Worm (Caenorhabditis elegans) whole organism, mixed stage, embryonic: ENCODE measurements around the gene Y53F4B.19.

ENCODE experiments used
- M03D4.4 ChIP-seq: sonication (generic microtip); optimal IDR thresholded peaks from 2 replicates; lab custom pipeline; 2017; ENCODE audit warnings: mild to moderate bottlenecking, missing genetic modification characterization, missing compliant biosample characterization
- bed-3 ChIP-seq: fragments of 200-800 bp; sonication (Bioruptor generic); optimal IDR thresholded peaks from 3 replicates; lab custom pipeline; 2018; ENCODE audit warnings: mild to moderate bottlenecking, missing genetic modification characterization, moderate library complexity, missing compliant biosample characterization
- blmp-1 ChIP-seq: fragments of 150-350 bp; optimal IDR thresholded peaks from 2 replicates; lab custom pipeline; 2014; ENCODE audit warnings: missing biosample characterization, missing genetic modification characterization
- ceh-39 ChIP-seq: fragments of 150-350 bp; optimal IDR thresholded peaks from 2 replicates; lab custom pipeline; 2014; ENCODE audit warnings: missing biosample characterization, missing genetic modification characterization
- ceh-43 ChIP-seq: fragments of 200-800 bp; sonication (Bioruptor generic); optimal IDR thresholded peaks from 2 replicates; lab custom pipeline; 2018; ENCODE audit warnings: mild to moderate bottlenecking, missing genetic modification characterization, moderate library complexity, missing compliant biosample characterization
- ceh-83 ChIP-seq: fragments of 200-800 bp; sonication (Bioruptor generic); optimal IDR thresholded peaks from 2 replicates; lab custom pipeline; 2018; ENCODE audit warnings: mild to moderate bottlenecking, missing genetic modification characterization, missing compliant biosample characterization
- ces-1 ChIP-seq: fragments of 150-350 bp; optimal IDR thresholded peaks from 2 replicates; lab custom pipeline; 2014; ENCODE audit warnings: missing biosample characterization, missing genetic modification reagents, missing genetic modification characterization
- cnd-1 ChIP-seq: fragments of 200-800 bp; sonication (Bioruptor generic); optimal IDR thresholded peaks from 2 replicates; lab custom pipeline; 2018; ENCODE audit warnings: mild to moderate bottlenecking, missing genetic modification characterization, missing compliant biosample characterization
- drap-1 ChIP-seq: fragments of 200-800 bp; sonication (Bioruptor generic); optimal IDR thresholded peaks from 3 replicates; lab custom pipeline; 2018; ENCODE audit warnings: mild to moderate bottlenecking, missing genetic modification characterization, missing compliant biosample characterization
- elt-1 ChIP-seq: sonication (generic microtip); optimal IDR thresholded peaks from 2 replicates; lab custom pipeline; 2017; ENCODE audit warnings: missing genetic modification characterization, mild to moderate bottlenecking, missing compliant biosample characterization, antibody characterized with exemption, moderate library complexity, borderline replicate concordance; ENCODE audit not compliant: insufficient read depth
- elt-3 ChIP-seq: fragments of 150-350 bp; optimal IDR thresholded peaks from 2 replicates; lab custom pipeline; 2014; ENCODE audit warnings: missing biosample characterization, missing genetic modification characterization
- flh-1 ChIP-seq: fragments of 200-800 bp; sonication (Bioruptor generic); optimal IDR thresholded peaks from 2 replicates; lab custom pipeline; 2018; ENCODE audit warnings: mild to moderate bottlenecking, missing genetic modification characterization, moderate library complexity, missing compliant biosample characterization
- ham-2 ChIP-seq: fragments of 200-800 bp; sonication (Bioruptor generic); optimal IDR thresholded peaks from 2 replicates; lab custom pipeline; 2018; ENCODE audit warnings: mild to moderate bottlenecking, missing genetic modification characterization, missing compliant biosample characterization
- lin-13 ChIP-seq: fragments of 150-350 bp; optimal IDR thresholded peaks from 2 replicates; lab custom pipeline; 2014; ENCODE audit warnings: missing biosample characterization, missing genetic modification characterization
- lin-32 ChIP-seq: fragments of 200-800 bp; sonication (Bioruptor generic); optimal IDR thresholded peaks from 2 replicates; lab custom pipeline; 2018; ENCODE audit warnings: mild to moderate bottlenecking, missing genetic modification characterization, missing compliant biosample characterization
- lsy-2 ChIP-seq: fragments of 150-350 bp; optimal IDR thresholded peaks from 2 replicates; lab custom pipeline; 2014; ENCODE audit warnings: missing biosample characterization, missing genetic modification characterization
- mep-1 ChIP-seq: fragments of 150-350 bp; optimal IDR thresholded peaks from 2 replicates; lab custom pipeline; 2017; ENCODE audit warnings: missing biosample characterization, missing genetic modification reagents, missing genetic modification characterization, inconsistent platforms
- mls-2 ChIP-seq: sonication (generic microtip); optimal IDR thresholded peaks from 2 replicates; lab custom pipeline; 2016; ENCODE audit warnings: mild to moderate bottlenecking, missing genetic modification characterization, moderate library complexity, missing compliant biosample characterization
- nhr-12 ChIP-seq: fragments of 150-350 bp; optimal IDR thresholded peaks from 2 replicates; lab custom pipeline; 2014; ENCODE audit warnings: missing biosample characterization, missing genetic modification characterization
- nhr-2 ChIP-seq: fragments of 150-350 bp; optimal IDR thresholded peaks from 2 replicates; lab custom pipeline; 2014; ENCODE audit warnings: missing biosample characterization, missing genetic modification characterization
- nhr-237 ChIP-seq: fragments of 150-350 bp; optimal IDR thresholded peaks from 2 replicates; lab custom pipeline; 2014; ENCODE audit warnings: missing biosample characterization, missing genetic modification characterization
- nhr-28 ChIP-seq: fragments of 150-350 bp; optimal IDR thresholded peaks from 2 replicates; lab custom pipeline; 2014; ENCODE audit warnings: missing biosample characterization, missing genetic modification characterization
- nhr-76 ChIP-seq: sonication (generic microtip); optimal IDR thresholded peaks from 2 replicates; lab custom pipeline; 2017; ENCODE audit warnings: missing biosample characterization, missing genetic modification characterization
- pha-4 ChIP-seq: fragments of 150-350 bp; optimal IDR thresholded peaks from 2 replicates; lab custom pipeline; 2018; ENCODE audit warnings: missing biosample characterization, missing genetic modification reagents, missing genetic modification characterization
- snpc-4 ChIP-seq: fragments of 150-350 bp; optimal IDR thresholded peaks from 2 replicates; lab custom pipeline; 2014; ENCODE audit warnings: missing biosample characterization, missing genetic modification characterization
- sptf-1 ChIP-seq: sonication (generic microtip); optimal IDR thresholded peaks from 2 replicates; lab custom pipeline; 2017; ENCODE audit warnings: mild to moderate bottlenecking, missing genetic modification characterization, moderate library complexity, missing compliant biosample characterization
- tbx-8 ChIP-seq: fragments of 200-800 bp; sonication (Bioruptor generic); optimal IDR thresholded peaks from 2 replicates; lab custom pipeline; 2018; ENCODE audit warnings: mild to moderate bottlenecking, missing genetic modification characterization, moderate library complexity, missing compliant biosample characterization
- unc-120 ChIP-seq: sonication (generic microtip); optimal IDR thresholded peaks from 2 replicates; lab custom pipeline; 2017; ENCODE audit warnings: missing genetic modification characterization, missing compliant biosample characterization; ENCODE audit not compliant: poor library complexity, severe bottlenecking
- unc-39 ChIP-seq: fragments of 150-350 bp; optimal IDR thresholded peaks from 2 replicates; lab custom pipeline; 2014; ENCODE audit warnings: missing biosample characterization, missing genetic modification characterization
- zip-8 ChIP-seq: fragments of 150-350 bp; optimal IDR thresholded peaks from 2 replicates; lab custom pipeline; 2014; ENCODE audit warnings: missing biosample characterization, missing genetic modification characterization
- ztf-11 ChIP-seq: fragments of 150-350 bp; optimal IDR thresholded peaks from 2 replicates; lab custom pipeline; 2014; ENCODE audit warnings: missing biosample characterization, missing genetic modification characterization

Gene Y53F4B.19

DNA sequence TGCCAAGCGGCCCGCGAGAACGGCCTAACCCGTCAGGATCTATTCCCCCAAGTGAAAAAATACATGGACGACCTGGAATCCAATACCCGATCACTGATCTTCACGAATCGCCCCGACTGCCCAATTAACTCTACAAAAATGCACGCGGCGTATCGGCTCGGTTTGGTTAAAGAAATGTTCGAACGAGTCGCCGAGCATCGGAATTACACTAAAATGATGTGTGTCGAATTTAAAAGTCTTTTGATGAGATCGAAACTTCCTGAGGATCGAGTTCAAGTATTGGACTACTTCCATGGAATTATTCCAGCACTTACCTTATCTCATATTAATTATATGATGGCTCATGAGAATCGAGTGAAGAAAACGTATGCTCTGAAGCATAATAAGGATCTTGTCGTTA is 30.4 kb downstream of the Y53F4B.19 start:
- TF ChIP-seq elt-1 (tag; lab: Kevin White, UChicago) (no peak), nhr-2 (tag; lab: Kevin White, UChicago) (no peak), lsy-2 (tag; lab: Kevin White, UChicago) (no peak), nhr-237 (tag; lab: Kevin White, UChicago) (no peak), blmp-1 (tag; lab: Kevin White, UChicago) (no peak), tbx-8 (GFP tag; lab: Kevin White, UChicago) (no peak), sptf-1 (tag; lab: Kevin White, UChicago) (no peak), unc-120 (no peak), nhr-28 (tag; lab: Kevin White, UChicago) (no peak), flh-1 (GFP tag; lab: Kevin White, UChicago) (no peak), drap-1 (no peak), ceh-83 (no peak), lin-13 (tag; lab: Kevin White, UChicago) (no peak), unc-39 (no peak), bed-3 (GFP tag; lab: Kevin White, UChicago) (no peak), ces-1 (GFP tag; lab: Kevin White, UChicago) (no peak)

DNA sequence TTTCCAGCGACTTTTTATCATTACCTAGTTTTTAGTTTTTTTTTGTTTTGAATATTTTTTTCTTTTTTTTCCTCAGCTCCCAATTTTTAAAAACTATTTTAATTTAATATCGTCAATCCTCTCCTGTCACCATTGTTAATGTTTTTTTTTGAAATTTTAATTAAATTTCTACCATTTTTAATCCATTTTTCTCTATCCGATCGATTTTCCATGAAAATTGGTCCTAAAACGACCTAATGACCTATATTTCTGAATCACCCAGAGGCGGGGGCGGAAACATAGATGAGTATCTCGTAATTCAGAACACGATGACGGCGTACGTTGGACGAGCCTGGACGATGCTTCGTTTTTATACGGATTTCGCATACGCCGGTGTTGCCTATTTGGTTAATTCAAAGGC is 33.1 kb downstream of the Y53F4B.19 start, which contains the start of gene Y53F4B.39:
Gene Y53F4B.39 (plus strand): TSS at position 301 of the 400 bp plus-strand sequence.
- TF ChIP-seq blmp-1 (tag; lab: Kevin White, UChicago), result no peak

DNA sequence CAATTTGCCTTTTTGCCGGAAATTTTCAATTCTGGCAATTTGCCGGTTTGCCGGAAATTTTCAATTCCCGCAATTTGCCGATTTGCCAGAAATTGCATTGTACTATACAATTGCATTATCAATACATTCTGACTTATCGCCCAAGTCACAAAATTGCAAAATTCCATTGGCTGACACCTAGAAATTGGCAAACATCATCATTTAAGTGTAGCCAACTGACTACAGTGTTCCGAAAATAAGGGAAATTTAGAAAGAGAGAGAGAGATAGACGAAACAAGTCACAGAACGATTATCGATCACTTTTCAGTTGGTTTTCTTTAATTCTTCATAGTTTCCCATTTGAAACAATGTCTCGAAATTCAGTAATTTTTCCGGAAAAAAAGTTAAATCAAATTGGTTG is 34.6 kb downstream of the Y53F4B.19 start:
- no peak for TF ChIP-seq ztf-11 (tag; lab: Kevin White, UChicago)
- TF ChIP-seq nhr-12, result no peak
- no peak for TF ChIP-seq unc-120
- no peak for TF ChIP-seq lsy-2 (tag; lab: Kevin White, UChicago)
- TF ChIP-seq drap-1, result no peak
- no peak for TF ChIP-seq snpc-4
- no peak for TF ChIP-seq zip-8 (tag; lab: Kevin White, UChicago)
- no peak for TF ChIP-seq M03D4.4 (tag; lab: Kevin White, UChicago)
- no peak for TF ChIP-seq ces-1 (GFP tag; lab: Kevin White, UChicago)
- TF ChIP-seq bed-3 (GFP tag; lab: Kevin White, UChicago), result no peak
- no peak for TF ChIP-seq lin-13 (tag; lab: Kevin White, UChicago)
- no peak for TF ChIP-seq sptf-1 (tag; lab: Kevin White, UChicago)
- no peak for TF ChIP-seq lin-32 (GFP tag; lab: Kevin White, UChicago)
- TF ChIP-seq elt-3 (tag; lab: Kevin White, UChicago), result no peak
- TF ChIP-seq nhr-76 (tag; lab: Kevin White, UChicago), result no peak
- TF ChIP-seq cnd-1 (tag; lab: Kevin White, UChicago), result no peak
- TF ChIP-seq ceh-43, result no peak
- TF ChIP-seq mls-2 (tag; lab: Kevin White, UChicago), result no peak
- no peak for TF ChIP-seq ham-2

DNA sequence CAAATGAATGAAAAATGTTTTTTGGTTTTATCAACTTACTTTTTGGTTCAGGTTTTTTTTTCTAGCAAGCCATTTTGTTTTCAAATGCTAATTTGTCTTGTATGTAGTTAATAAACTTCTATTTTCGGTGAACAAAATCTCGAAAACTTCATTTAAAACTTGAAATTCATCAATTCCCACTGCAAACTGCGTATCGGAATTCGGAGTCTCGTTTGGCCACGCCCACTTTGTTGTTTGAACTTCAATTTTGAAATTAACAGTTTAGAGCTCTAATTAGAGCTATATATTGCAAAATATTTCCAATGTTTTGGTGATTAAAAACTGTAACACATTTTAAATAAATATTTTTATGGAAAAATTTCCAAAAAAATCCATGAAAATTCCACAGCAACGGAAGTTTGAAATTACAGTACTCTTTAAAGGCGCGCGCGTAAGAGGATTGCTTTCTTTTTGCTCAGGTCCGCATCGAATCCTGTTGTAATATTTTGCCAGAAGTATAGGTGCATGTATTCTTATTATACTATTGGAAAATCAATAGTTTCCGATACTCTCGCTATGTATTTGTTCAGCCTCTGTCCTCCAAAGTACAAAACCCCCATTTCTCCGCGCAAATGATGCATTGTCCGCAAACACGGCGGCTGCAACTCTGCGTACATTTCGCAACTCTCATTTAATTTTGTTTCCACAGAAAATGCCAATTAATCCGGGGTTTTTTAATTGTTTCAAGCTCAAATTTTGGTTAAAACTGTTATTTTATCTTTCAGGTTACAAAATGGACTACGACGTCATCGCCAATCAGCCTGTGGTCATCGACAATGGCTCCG is 43.0 kb downstream of the Y53F4B.19 start, which contains the start of gene arp-1:
Gene arp-1 (plus strand): TSS at position 765 of the 824 bp plus-strand sequence.
- TF ChIP-seq ces-1 (GFP tag; lab: Kevin White, UChicago) (peak; percentile 80), lsy-2 (tag; lab: Kevin White, UChicago) (peak; percentile 21), nhr-237 (tag; lab: Kevin White, UChicago) (peak; percentile 42), sptf-1 (tag; lab: Kevin White, UChicago) (peak; percentile 16), mls-2 (tag; lab: Kevin White, UChicago) (peak; percentile 15), lin-13 (tag; lab: Kevin White, UChicago) (peak; percentile 19), mep-1 (tag; lab: Kevin White, UChicago) (peak; percentile 59), unc-39 (no peak), elt-3 (tag; lab: Kevin White, UChicago) (no peak), pha-4 (peak; percentile 59), ztf-11 (tag; lab: Kevin White, UChicago) (no peak), ceh-43 (peak; percentile 47)

DNA sequence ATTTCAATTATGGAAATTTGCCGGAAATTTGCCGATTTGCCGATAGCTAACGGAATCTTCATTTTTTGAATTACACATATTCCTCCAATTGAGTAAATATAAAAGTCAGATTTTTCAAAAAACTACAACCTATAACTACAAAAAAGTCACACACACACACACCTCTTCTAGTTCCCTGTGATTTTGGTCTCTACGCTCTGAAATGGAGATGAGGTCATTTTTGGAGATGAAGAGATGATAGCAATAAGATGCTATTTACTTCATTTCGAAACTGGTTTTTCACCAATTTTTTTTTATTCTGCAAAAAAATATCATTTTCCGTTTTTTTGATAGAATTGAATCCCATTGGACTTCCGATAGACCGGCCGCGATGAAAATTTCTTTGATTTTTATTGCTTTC is 47.5 kb downstream of the Y53F4B.19 start, which contains the start of gene Y53F4B.23:
Gene Y53F4B.23 (plus strand): TSS at position 312 of the 400 bp plus-strand sequence.
- TF ChIP-seq elt-1 (tag; lab: Kevin White, UChicago) (no peak), flh-1 (GFP tag; lab: Kevin White, UChicago) (no peak), drap-1 (no peak), unc-39 (no peak), sptf-1 (tag; lab: Kevin White, UChicago) (no peak), nhr-12 (no peak), cnd-1 (tag; lab: Kevin White, UChicago) (no peak), ceh-39 (tag; lab: Kevin White, UChicago) (no peak), ceh-83 (no peak), mls-2 (tag; lab: Kevin White, UChicago) (no peak), lsy-2 (tag; lab: Kevin White, UChicago) (no peak), ceh-43 (no peak), lin-32 (GFP tag; lab: Kevin White, UChicago) (no peak), blmp-1 (tag; lab: Kevin White, UChicago) (no peak)
